Fruit fly (Drosophila melanogaster): ENCODE data around the gene Reph.

Gene Reph

dm6 chr2L:3771109-3772067 is 32.0 kb upstream of the Reph start, which contains the start of gene bowl:
Gene bowl, plus strand, starts transcription at chr2L:3771700.
- TF ChIP-seq cad (GFP tag; optimal IDR thresholded peaks at IDR 0.05) (peak; percentile 21), CG7987 (GFP tag; optimal IDR thresholded peaks at IDR 0.05) (peak; percentile 45), Vsx1 (GFP tag; optimal IDR thresholded peaks at IDR 0.05) (peak; percentile 90), CG15479 (GFP tag; optimal IDR thresholded peaks at IDR 0.05) (peak; percentile 76), CG2678 (tag; optimal IDR thresholded peaks at IDR 0.05) (peak; percentile 95), HLH4C (GFP tag; IDR thresholded peaks at IDR 0.05; ENCODE audit: partially characterized antibody) (0 out of 3 replicates have a peak, but pooled peaks have one; percentile 10), sd (tag; optimal IDR thresholded peaks at IDR 0.05) (peak; percentile 95), Lhr (GFP tag; optimal IDR thresholded peaks at IDR 0.05) (peak; percentile 92), gfzf (GFP tag; optimal IDR thresholded peaks at IDR 0.05) (no peak), CG32772 (GFP tag; IDR thresholded peaks at IDR 0.05) (peak; percentile 95), D (optimal IDR thresholded peaks at IDR 0.05) (peak; percentile 71), D (GFP tag; optimal IDR thresholded peaks at IDR 0.05) (peak; percentile 92), CG8924 (tag; optimal IDR thresholded peaks at IDR 0.05) (peak; percentile 99), bab2 (GFP tag; optimal IDR thresholded peaks at IDR 0.05) (peak; percentile 93), sens-2 (GFP tag; IDR thresholded peaks at IDR 0.05) (peak; percentile 94), CG12744 (GFP tag; optimal IDR thresholded peaks at IDR 0.05) (peak; percentile 93), NfI (GFP tag; optimal IDR thresholded peaks at IDR 0.05) (peak; percentile 91), Dref (GFP tag; IDR thresholded peaks at IDR 0.05) (no peak), NC2α (GFP tag; optimal IDR thresholded peaks at IDR 0.05) (peak; percentile 86), gce (GFP tag; IDR thresholded peaks at IDR 0.05) (peak; percentile 94), HLHmδ (GFP tag; optimal IDR thresholded peaks at IDR 0.05) (peak; percentile 71), CG13123 (GFP tag; optimal IDR thresholded peaks at IDR 0.05) (peak; percentile 85), Hr78 (GFP tag; optimal IDR thresholded peaks at IDR 0.05) (peak in 1 of 2 experiments; percentile 78), CG2120 (GFP tag; optimal IDR thresholded peaks at IDR 0.05) (peak; percentile 97), CG7928 (GFP tag; optimal IDR thresholded peaks at IDR 0.05) (peak; percentile 70), NK7.1 (GFP tag; optimal IDR thresholded peaks at IDR 0.05) (peak; percentile 92), CG3163 (GFP tag; optimal IDR thresholded peaks at IDR 0.05) (peak; percentile 77), danr (GFP tag; IDR thresholded peaks at IDR 0.05) (peak; percentile 91), Drgx (GFP tag; IDR thresholded peaks at IDR 0.05) (peak; percentile 99), CG30431 (GFP tag; optimal IDR thresholded peaks at IDR 0.05) (peak; percentile 93), unc-4 (GFP tag; IDR thresholded peaks at IDR 0.05; ENCODE audit: partially characterized antibody) (no peak), Nf-YA (GFP tag; IDR thresholded peaks at IDR 0.05) (peak; percentile 91), tap (tag; optimal IDR thresholded peaks at IDR 0.05) (peak; percentile 82), CG17568 (GFP tag; optimal IDR thresholded peaks at IDR 0.05) (peak; percentile 89), grau (tag; optimal IDR thresholded peaks at IDR 0.05) (peak; percentile 94), repo (GFP tag; optimal IDR thresholded peaks at IDR 0.05) (peak; percentile 83), MTF-1 (GFP tag; optimal IDR thresholded peaks at IDR 0.05; ENCODE audit: borderline replicate concordance) (peak; percentile 59), Sry-β (GFP tag; optimal IDR thresholded peaks at IDR 0.05) (peak; percentile 25), CG6175 (GFP tag; IDR thresholded peaks at IDR 0.05) (peak; percentile 75; the same call in 2 of the 3 replicates), CG10654 (GFP tag; optimal IDR thresholded peaks at IDR 0.05) (peak; percentile 85), CG3065 (GFP tag; optimal IDR thresholded peaks at IDR 0.05) (peak; percentile 90), lbe (GFP tag; optimal IDR thresholded peaks at IDR 0.05) (peak; percentile 91), ash1 (GFP tag; optimal IDR thresholded peaks at IDR 0.05) (peak; percentile 14), D19A (tag; optimal IDR thresholded peaks at IDR 0.05) (peak; percentile 89), CG15011 (GFP tag; optimal IDR thresholded peaks at IDR 0.05) (peak; percentile 90), Camta (GFP tag; optimal IDR thresholded peaks at IDR 0.05) (peak; percentile 96), Hr39 (optimal IDR thresholded peaks at IDR 0.05) (no peak), CG10366 (GFP tag; IDR thresholded peaks at IDR 0.05) (peak; percentile 95)
